Fruit fly (Drosophila melanogaster): ENCODE data around the gene CG7579.

The CG7579 gene

DNA sequence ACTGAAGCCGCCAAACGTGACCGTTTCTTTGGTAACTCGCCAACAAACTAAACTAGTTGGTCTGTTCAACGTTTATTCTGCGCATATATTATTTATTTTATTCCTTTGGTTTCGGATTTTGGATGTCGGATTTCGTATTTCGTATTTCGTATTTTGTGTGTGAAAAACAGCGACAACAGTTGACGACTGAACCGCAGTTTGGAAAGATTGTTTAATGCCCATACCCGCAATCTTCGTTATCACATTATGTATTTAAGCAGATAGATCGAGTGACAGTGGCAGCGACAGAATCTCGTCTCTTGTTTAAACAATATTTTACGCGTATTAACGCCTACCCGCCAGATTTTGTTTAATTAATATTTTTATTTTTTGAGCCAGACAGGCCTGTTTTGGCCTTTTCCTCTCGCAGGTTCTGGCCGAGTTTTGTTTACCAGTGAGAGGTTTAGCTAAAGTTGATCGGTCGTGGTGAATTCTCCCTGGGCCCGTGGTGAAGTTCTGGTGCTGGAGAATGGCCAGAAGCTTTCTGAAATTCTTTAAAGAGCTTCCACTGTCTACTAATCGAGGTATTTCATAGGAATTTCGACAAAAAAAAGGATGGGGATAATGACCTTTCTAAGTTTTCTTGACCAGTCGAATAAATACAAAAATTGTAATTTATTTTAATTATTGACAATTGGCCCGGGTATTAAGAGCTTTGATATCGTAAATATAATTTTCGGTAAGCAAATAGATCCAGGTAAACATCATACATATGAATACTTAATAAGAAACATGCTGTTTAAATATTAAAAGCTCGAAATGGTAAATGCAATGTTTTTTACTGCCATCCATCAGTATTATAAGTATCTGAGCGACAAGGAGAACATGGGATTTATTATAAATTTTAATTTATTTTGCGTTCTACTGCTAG, 35.3 kb downstream of the CG7579 start, which contains the start of the genes comm3 and CG43083:
Gene comm3 (minus strand): TSS at position 51 of the 910 bp plus-strand sequence.
Gene CG43083 (plus strand): TSS at position 860 of the 910 bp plus-strand sequence.
- TF ChIP-seq CG8319 (GFP tag; optimal IDR thresholded peaks at IDR 0.05) (no peak), Eip78C (GFP tag) (peak; percentile 53), fkh (GFP tag; optimal IDR thresholded peaks at IDR 0.05) (peak; percentile 73)

DNA sequence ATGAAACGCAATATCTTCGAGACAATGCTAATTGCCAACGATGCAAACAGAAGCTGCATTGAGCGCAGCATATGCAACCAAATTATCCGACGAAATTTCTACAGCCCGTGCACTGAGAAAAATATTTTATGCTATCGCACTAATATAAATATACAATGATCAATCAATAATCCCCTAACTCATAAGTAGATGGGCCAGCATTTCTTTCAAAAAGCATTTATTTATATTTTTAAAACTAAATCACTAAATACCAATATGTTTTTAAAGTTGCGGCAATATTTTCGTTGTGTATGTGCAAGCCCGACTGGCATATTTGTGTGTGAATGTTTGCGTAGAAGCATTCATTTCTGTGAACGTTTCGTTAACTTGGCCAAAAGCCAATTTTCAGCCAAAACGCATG, 37.1 kb downstream of the CG7579 start:
- TF ChIP-seq ss (GFP tag; optimal IDR thresholded peaks at IDR 0.05) (no peak), CG8119 (GFP tag; IDR thresholded peaks at IDR 0.05) (0 out of 3 replicates have a peak, but pooled peaks have one; percentile 14), CG3032 (tag; optimal IDR thresholded peaks at IDR 0.05) (no peak), Hr4 (GFP tag; optimal IDR thresholded peaks at IDR 0.05) (peak; percentile 3), spab (GFP tag; optimal IDR thresholded peaks at IDR 0.05) (no peak), Gug (GFP tag; IDR thresholded peaks at IDR 0.05) (no peak), vri (GFP tag; optimal IDR thresholded peaks at IDR 0.05) (no peak), CG16779 (tag; optimal IDR thresholded peaks at IDR 0.05) (no peak), CG6792 (GFP tag; optimal IDR thresholded peaks at IDR 0.05) (no peak), CG4318 (GFP tag; optimal IDR thresholded peaks at IDR 0.05) (no peak), Eip93F (GFP tag; optimal IDR thresholded peaks at IDR 0.05) (no peak), CG1621 (tag; optimal IDR thresholded peaks at IDR 0.05) (no peak), Eip78C (GFP tag) (peak; percentile 24), CG8632 (GFP tag; optimal IDR thresholded peaks at IDR 0.05) (no peak), svp (GFP tag) (peak; percentile 34), CG6163 (GFP tag; IDR thresholded peaks at IDR 0.05) (no peak), Ets21C (GFP tag; optimal IDR thresholded peaks at IDR 0.05) (no peak), topi (GFP tag; optimal IDR thresholded peaks at IDR 0.05) (no peak), CG11902 (GFP tag; optimal IDR thresholded peaks at IDR 0.05) (no peak), Eip75B (GFP tag; optimal IDR thresholded peaks at IDR 0.05) (no peak)

DNA sequence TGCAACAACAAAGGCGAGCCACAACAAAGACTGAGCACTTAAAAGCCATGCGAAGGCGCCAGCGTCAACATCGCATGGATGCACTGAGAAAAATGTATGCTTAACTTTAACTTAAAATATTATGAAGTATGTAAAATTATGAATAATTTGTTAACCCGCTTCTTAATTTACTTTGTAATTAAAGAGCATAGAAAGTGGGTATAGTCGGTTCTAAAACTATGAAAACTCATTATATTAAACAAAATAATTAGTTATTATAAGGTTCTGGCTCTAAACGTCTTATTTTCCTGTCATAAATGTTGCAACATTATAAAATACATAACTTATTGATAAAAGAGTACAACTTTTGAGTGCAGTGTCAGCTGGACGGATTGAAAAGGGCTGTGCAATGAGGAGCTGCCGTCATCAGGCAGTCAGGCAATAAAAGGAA, 41.6 kb downstream of the CG7579 start:
- peak; percentile 52 for TF ChIP-seq Eip75B (GFP tag; optimal IDR thresholded peaks at IDR 0.05)
- peak; percentile 18 for TF ChIP-seq Hr39 (GFP tag; optimal IDR thresholded peaks at IDR 0.05)
- TF ChIP-seq CG8119 (GFP tag; IDR thresholded peaks at IDR 0.05), result peak; percentile 38; the same call in 1 of the 3 replicates
- no peak for TF ChIP-seq CG9139 (GFP tag; optimal IDR thresholded peaks at IDR 0.05)
- TF ChIP-seq fd59A (GFP tag; optimal IDR thresholded peaks at IDR 0.05), result peak; percentile 33
- peak; percentile 31 for TF ChIP-seq CG11902 (GFP tag; optimal IDR thresholded peaks at IDR 0.05)
- TF ChIP-seq CG1621 (tag; optimal IDR thresholded peaks at IDR 0.05), result peak; percentile 3
- TF ChIP-seq CG34406 (GFP tag; optimal IDR thresholded peaks at IDR 0.05), result peak; percentile 23
- TF ChIP-seq Hr4 (GFP tag; optimal IDR thresholded peaks at IDR 0.05), result no peak
- TF ChIP-seq svp (GFP tag), result peak; percentile 73
- TF ChIP-seq CG3032 (tag; optimal IDR thresholded peaks at IDR 0.05), result peak; percentile 41
- no peak for TF ChIP-seq Hr38 (GFP tag; optimal IDR thresholded peaks at IDR 0.05)
- peak; percentile 27 for TF ChIP-seq lz (GFP tag; optimal IDR thresholded peaks at IDR 0.05)
- peak; percentile 38 for TF ChIP-seq CG31627 (GFP tag; optimal IDR thresholded peaks at IDR 0.05)
- TF ChIP-seq Blimp-1 (GFP tag; optimal IDR thresholded peaks at IDR 0.05), result peak; percentile 49
- TF ChIP-seq vri (GFP tag; optimal IDR thresholded peaks at IDR 0.05), result no peak
- peak; percentile 37 for TF ChIP-seq CG8319 (GFP tag; optimal IDR thresholded peaks at IDR 0.05)
- peak; percentile 49 for TF ChIP-seq Smox (GFP tag; optimal IDR thresholded peaks at IDR 0.05)
- TF ChIP-seq Gug (GFP tag; IDR thresholded peaks at IDR 0.05), result 0 out of 2 replicates have a peak, but pooled peaks have one; percentile 21
- TF ChIP-seq CG15336 (GFP tag; IDR thresholded peaks at IDR 0.05), result 0 out of 2 replicates have a peak, but pooled peaks have one; percentile 27
- peak; percentile 44 for TF ChIP-seq pdm3 (GFP tag; optimal IDR thresholded peaks at IDR 0.05)
- TF ChIP-seq CG8632 (GFP tag; optimal IDR thresholded peaks at IDR 0.05), result peak; percentile 44
- TF ChIP-seq CG11294 (GFP tag; IDR thresholded peaks at IDR 0.05), result no peak
- peak; percentile 65 for TF ChIP-seq Met (GFP tag; optimal IDR thresholded peaks at IDR 0.05)
- peak; percentile 0 for TF ChIP-seq CG7368 (GFP tag; optimal IDR thresholded peaks at IDR 0.05)
- peak; percentile 3 for TF ChIP-seq Ets21C (GFP tag; optimal IDR thresholded peaks at IDR 0.05)
- TF ChIP-seq CG6854 (GFP tag; optimal IDR thresholded peaks at IDR 0.05), result no peak
- TF ChIP-seq salr (GFP tag; optimal IDR thresholded peaks at IDR 0.05), result peak in 1 of 2 experiments; percentile 20
- TF ChIP-seq Eip93F (GFP tag; optimal IDR thresholded peaks at IDR 0.05), result no peak
- TF ChIP-seq Sox15 (GFP tag; optimal IDR thresholded peaks at IDR 0.05), result no peak
- TF ChIP-seq Sox102F (GFP tag; optimal IDR thresholded peaks at IDR 0.05), result peak; percentile 53
- TF ChIP-seq dsx (GFP tag; optimal IDR thresholded peaks at IDR 0.05; ENCODE audit: poor library complexity, severe bottlenecking), result peak; percentile 17
- TF ChIP-seq Lpt (GFP tag; optimal IDR thresholded peaks at IDR 0.05), result peak; percentile 32
- TF ChIP-seq Ets96B (tag; optimal IDR thresholded peaks at IDR 0.05), result peak; percentile 50
- TF ChIP-seq net (GFP tag; optimal IDR thresholded peaks at IDR 0.05), result peak; percentile 5
